Worm (Caenorhabditis elegans) whole organism, midembryonic: ENCODE measurements around the gene ent-1.
A peak's percentile ranks its signal among the peaks of the same experiment; 100 is the strongest.

Source experiments
- T22C8.4 ChIP-seq: fragments of 200-800 bp; sonication (Bioruptor generic); IDR thresholded peaks from 2 replicates; pipeline ENCODE4 v1.3.6; 2022; ENCODE audit warnings: missing genetic modification characterization, missing compliant biosample characterization
- cog-1 ChIP-seq: sonication (generic microtip); optimal IDR thresholded peaks from 2 replicates; lab custom pipeline; 2016; ENCODE audit warnings: missing genetic modification characterization, missing compliant biosample characterization
- flt-1 ChIP-seq: fragments of 200-800 bp; sonication (Bioruptor generic); IDR thresholded peaks from 2 replicates; pipeline ENCODE4 v1.3.6; 2022; ENCODE audit warnings: missing genetic modification characterization, missing compliant biosample characterization
- klf-2 ChIP-seq: fragments of 200-800 bp; sonication (Bioruptor generic); conservative IDR thresholded peaks from 2 replicates; pipeline ENCODE4 v1.3.6; 2022; ENCODE audit warnings: missing genetic modification reagents, missing genetic modification characterization, missing compliant biosample characterization
- med-1 ChIP-seq: sonication (generic microtip); optimal IDR thresholded peaks from 2 replicates; lab custom pipeline; 2017; ENCODE audit warnings: missing genetic modification characterization, mild to moderate bottlenecking, missing compliant biosample characterization, antibody characterized with exemption, missing genetic modification reagents; ENCODE audit not compliant: insufficient read depth
- ref-1 ChIP-seq: fragments of 200-800 bp; sonication (Bioruptor generic); conservative IDR thresholded peaks from 2 replicates; pipeline ENCODE4 v1.3.6; 2022; ENCODE audit warnings: missing genetic modification reagents, missing genetic modification characterization, missing compliant biosample characterization
- tab-1 ChIP-seq: fragments of 200-800 bp; sonication (Bioruptor generic); IDR thresholded peaks from 2 replicates; pipeline ENCODE4 v1.3.6; 2022; ENCODE audit warnings: missing genetic modification characterization, missing compliant biosample characterization
- ztf-23 ChIP-seq: fragments of 200-800 bp; sonication (Bioruptor generic); IDR thresholded peaks from 2 replicates; pipeline ENCODE4 v1.3.6; 2022; ENCODE audit warnings: missing genetic modification reagents, missing genetic modification characterization, missing compliant biosample characterization
- ztf-29 ChIP-seq: fragments of 200-800 bp; sonication (Bioruptor generic); IDR thresholded peaks from 2 replicates; pipeline ENCODE4 v1.3.6; 2022; ENCODE audit warnings: missing genetic modification reagents, missing genetic modification characterization, missing compliant biosample characterization

Gene ent-1

DNA sequence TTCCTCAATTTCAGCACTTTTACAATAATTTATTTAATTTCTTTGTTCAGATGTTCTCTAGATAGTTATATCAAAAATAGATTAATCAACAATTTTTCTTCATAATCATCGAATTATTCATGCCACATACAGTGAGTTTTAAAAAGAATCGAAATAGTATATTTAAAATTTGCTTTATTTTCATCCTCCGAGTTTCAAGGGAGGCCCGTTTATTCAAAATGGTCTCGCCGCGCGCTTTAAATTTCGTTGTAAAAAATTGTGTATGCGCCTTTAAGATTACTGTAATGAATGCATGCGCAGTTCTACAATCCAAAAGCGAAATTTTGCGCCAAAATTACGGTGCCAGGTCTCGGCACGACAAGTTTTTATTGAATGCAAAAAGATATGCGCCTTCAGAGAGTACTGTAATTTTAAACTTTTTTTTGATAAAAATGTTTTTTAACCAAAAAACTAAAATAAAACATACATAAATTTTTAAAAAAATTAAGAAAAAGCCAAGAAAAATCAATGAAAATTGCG is 4.6 kb upstream of the ent-1 start, which contains the start of gene ZK792.1:
TSS of gene ZK792.1 (plus strand) at position 51 of the 519 bp plus-strand sequence.
- TF ChIP-seq ztf-23 (GFP tag; lab: Robert Waterston, UW), result no peak
- TF ChIP-seq cog-1 (tag; lab: Kevin White, UChicago), result no peak
- no peak for TF ChIP-seq klf-2 (GFP tag; lab: Robert Waterston, UW)
- no peak for TF ChIP-seq T22C8.4 (GFP tag; lab: Robert Waterston, UW)
- no peak for TF ChIP-seq med-1 (GFP tag; lab: Kevin White, UChicago)
- TF ChIP-seq ref-1 (GFP tag; lab: Robert Waterston, UW), result no peak
- no peak for TF ChIP-seq flt-1 (GFP tag; lab: Robert Waterston, UW)
- no peak for TF ChIP-seq ztf-29
- TF ChIP-seq tab-1 (GFP tag; lab: Robert Waterston, UW), result no peak

DNA sequence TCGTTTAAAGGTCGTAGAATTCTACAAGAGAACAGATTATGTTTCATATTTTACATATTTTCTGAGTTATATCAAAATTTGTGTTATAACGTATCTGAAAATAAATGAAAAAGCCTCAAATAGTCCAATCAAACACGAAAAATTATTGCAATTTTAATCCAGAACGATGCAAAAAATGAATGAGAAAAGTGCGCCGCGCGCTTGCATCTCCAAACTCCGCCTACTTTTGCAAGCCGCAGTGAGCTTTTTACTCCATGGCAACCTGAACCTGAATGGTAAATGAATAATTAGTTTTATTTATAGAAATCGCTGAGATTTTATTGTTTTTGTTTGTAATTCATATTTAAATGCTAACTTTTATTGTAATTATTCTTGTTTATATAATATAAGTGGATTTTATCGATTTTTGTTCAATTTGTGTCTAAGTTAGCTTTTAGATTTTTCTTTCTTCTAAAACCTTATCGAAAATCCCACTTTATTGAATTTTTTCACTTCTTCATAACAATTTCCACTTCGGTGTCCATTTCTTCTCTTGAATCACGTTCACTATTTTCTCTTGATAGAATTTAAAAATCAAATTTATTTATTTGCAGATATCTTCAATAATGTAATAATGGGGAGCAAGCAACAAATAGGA is 992 bp upstream of the ent-1 start, which contains the start of gene ZK809.5:
TSS of gene ZK809.5 (plus strand) at position 587 of the 637 bp plus-strand sequence.
- no peak for TF ChIP-seq flt-1 (GFP tag; lab: Robert Waterston, UW)

DNA sequence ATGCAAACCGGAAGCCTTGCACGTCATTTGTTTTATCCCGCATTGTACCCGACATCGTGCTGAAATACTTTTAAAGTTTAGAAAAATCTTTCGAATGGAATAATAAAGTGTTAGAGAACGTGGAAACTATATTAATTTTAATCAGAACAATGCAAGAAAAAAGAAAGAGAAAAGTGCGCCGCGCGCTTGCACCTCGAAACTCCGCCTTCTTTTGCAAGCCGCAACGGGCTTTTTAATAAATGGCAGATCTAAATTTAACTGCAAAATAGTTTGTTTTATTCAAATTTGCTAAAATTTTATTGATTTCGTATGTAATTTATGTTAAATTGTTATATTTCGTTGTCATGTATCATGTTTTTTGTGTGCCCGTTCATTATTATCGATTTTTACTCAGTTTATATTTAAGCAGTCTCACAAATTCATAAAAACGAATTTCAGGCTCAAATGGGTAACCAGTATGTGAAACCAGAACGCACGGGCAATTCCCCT is 3.3 kb downstream of the ent-1 start, which contains the start of the genes acl-3 and ndub-6:
TSS of gene acl-3 (minus strand) at position 59 of the 489 bp plus-strand sequence.
TSS of gene ndub-6 (plus strand) at position 439 of the 489 bp plus-strand sequence.
- no peak for TF ChIP-seq ztf-23 (GFP tag; lab: Robert Waterston, UW)
- TF ChIP-seq ztf-29, result peak; percentile 59; the same call in 1 of the 2 replicates

- TF ChIP-seq klf-2 (GFP tag; lab: Robert Waterston, UW), result no peak
- TF ChIP-seq tab-1 (GFP tag; lab: Robert Waterston, UW), result no peak
- TF ChIP-seq ztf-23 (GFP tag; lab: Robert Waterston, UW), result no peak
- no peak for TF ChIP-seq ref-1 (GFP tag; lab: Robert Waterston, UW)
- no peak for TF ChIP-seq T22C8.4 (GFP tag; lab: Robert Waterston, UW)
Observed at ce11 chrIV:11650344-11650743, 4.9 kb downstream of the ent-1 start.

- TF ChIP-seq tab-1 (GFP tag; lab: Robert Waterston, UW) (no peak), cog-1 (tag; lab: Kevin White, UChicago) (no peak), ref-1 (GFP tag; lab: Robert Waterston, UW) (no peak), klf-2 (GFP tag; lab: Robert Waterston, UW) (no peak), ztf-23 (GFP tag; lab: Robert Waterston, UW) (no peak), T22C8.4 (GFP tag; lab: Robert Waterston, UW) (no peak), ztf-29 (no peak), med-1 (GFP tag; lab: Kevin White, UChicago) (no peak), flt-1 (GFP tag; lab: Robert Waterston, UW) (no peak)
Observed at ce11 chrIV:11649031-11649430, 6.2 kb downstream of the ent-1 start, which contains the start of gene ZK809.8. TSS of gene ZK809.8 (minus strand) at chrIV:11649064.

DNA sequence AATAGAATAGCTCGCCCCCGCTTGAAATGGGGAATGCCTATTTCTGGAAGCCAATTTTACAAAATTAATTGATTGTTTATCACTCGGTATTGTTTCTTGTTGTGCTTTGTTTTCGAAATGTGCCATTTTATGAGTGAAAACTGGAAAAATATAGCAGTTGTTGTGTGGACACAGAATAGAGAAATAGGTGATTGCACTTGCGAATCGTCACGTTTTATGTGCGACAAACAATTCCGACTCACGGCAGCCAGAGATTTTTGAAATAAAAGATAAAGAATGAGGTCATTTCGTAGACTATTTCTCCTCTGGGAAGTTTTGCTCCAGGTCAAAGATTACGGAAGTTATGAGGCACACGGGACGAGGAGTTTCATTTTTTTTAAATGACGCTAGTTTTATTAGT is 8.4 kb downstream of the ent-1 start:
- TF ChIP-seq med-1 (GFP tag; lab: Kevin White, UChicago), result no peak
- no peak for TF ChIP-seq tab-1 (GFP tag; lab: Robert Waterston, UW)
- TF ChIP-seq ztf-23 (GFP tag; lab: Robert Waterston, UW), result no peak
- no peak for TF ChIP-seq cog-1 (tag; lab: Kevin White, UChicago)
- no peak for TF ChIP-seq ztf-29
- no peak for TF ChIP-seq T22C8.4 (GFP tag; lab: Robert Waterston, UW)
- no peak for TF ChIP-seq flt-1 (GFP tag; lab: Robert Waterston, UW)
- no peak for TF ChIP-seq ref-1 (GFP tag; lab: Robert Waterston, UW)
- no peak for TF ChIP-seq klf-2 (GFP tag; lab: Robert Waterston, UW)

DNA sequence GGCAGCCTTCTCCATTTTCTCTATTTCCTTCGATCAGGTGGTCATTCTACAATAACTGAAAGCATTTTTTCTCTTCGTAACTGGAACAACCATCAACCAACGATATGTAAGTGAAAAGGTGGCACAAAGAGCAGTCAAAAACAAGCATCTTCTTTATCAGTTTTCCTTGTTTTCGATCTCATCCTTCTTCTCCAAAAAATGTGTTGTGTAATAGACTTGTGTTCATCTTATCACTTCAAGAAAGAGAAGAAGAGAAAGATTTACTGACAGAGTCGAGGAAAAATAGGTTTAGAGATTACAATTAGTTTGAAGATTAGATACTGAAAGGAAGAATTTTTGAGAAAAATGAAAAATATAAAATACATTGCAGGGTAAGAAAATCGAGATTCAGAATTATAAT is 9.9 kb downstream of the ent-1 start:
- TF ChIP-seq ztf-29 (no peak), cog-1 (tag; lab: Kevin White, UChicago) (no peak), tab-1 (GFP tag; lab: Robert Waterston, UW) (no peak), ztf-23 (GFP tag; lab: Robert Waterston, UW) (no peak), T22C8.4 (GFP tag; lab: Robert Waterston, UW) (no peak), ref-1 (GFP tag; lab: Robert Waterston, UW) (no peak)

ce11 chrIV:11644705-11645104 is 10.6 kb downstream of the ent-1 start:
- TF ChIP-seq cog-1 (tag; lab: Kevin White, UChicago) (no peak), ztf-23 (GFP tag; lab: Robert Waterston, UW) (no peak), T22C8.4 (GFP tag; lab: Robert Waterston, UW) (no peak), ref-1 (GFP tag; lab: Robert Waterston, UW) (no peak), ztf-29 (no peak), med-1 (GFP tag; lab: Kevin White, UChicago) (no peak), klf-2 (GFP tag; lab: Robert Waterston, UW) (no peak), tab-1 (GFP tag; lab: Robert Waterston, UW) (no peak), flt-1 (GFP tag; lab: Robert Waterston, UW) (no peak)

DNA sequence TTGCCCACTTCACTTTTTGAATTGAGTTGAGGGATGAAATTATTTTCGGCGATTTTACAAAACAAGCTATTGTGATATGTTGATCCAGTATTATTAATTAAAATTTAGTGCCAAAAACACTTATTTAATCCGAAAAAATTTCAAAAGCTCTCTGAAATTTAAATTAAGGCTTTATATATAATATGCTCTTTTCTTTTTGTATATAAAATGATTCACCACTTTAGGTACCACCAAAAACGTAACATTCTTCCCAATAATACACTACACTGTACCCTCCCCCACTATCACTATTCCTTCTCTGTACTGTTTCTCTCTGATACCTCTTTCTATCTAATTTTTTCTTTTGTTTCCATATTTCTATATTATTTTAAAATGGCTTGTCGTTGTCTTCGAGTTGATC is 11.4 kb downstream of the ent-1 start, which contains the start of gene prx-2:
TSS of gene prx-2 (plus strand) at position 301 of the 400 bp plus-strand sequence.
- TF ChIP-seq med-1 (GFP tag; lab: Kevin White, UChicago) (no peak), cog-1 (tag; lab: Kevin White, UChicago) (no peak), ref-1 (GFP tag; lab: Robert Waterston, UW) (no peak), ztf-23 (GFP tag; lab: Robert Waterston, UW) (no peak), klf-2 (GFP tag; lab: Robert Waterston, UW) (no peak), T22C8.4 (GFP tag; lab: Robert Waterston, UW) (no peak), ztf-29 (no peak), tab-1 (GFP tag; lab: Robert Waterston, UW) (no peak)
